Fruit fly (Drosophila melanogaster) whole organism, embryonic: ENCODE data around the gene RpS7.
A peak's percentile ranks its signal among the peaks of the same experiment; 100 is the strongest.

Source experiments
- CG10267 ChIP-seq: fragments of 200-800 bp; sonication (Bioruptor generic); optimal IDR thresholded peaks from 2 replicates; lab custom pipeline; 2018; ENCODE audit warnings: missing biosample characterization, mild to moderate bottlenecking, missing genetic modification characterization, moderate library complexity
- CG10366 ChIP-seq: fragments of 200-800 bp; sonication (Bioruptor generic); IDR thresholded peaks from 2 replicates; pipeline ENCODE4 v1.3.6; 2022; ENCODE audit warnings: missing biosample characterization, missing genetic modification characterization
- CG10565 ChIP-seq: fragments of 200-800 bp; sonication (Bioruptor generic); optimal IDR thresholded peaks from 3 replicates; lab custom pipeline; 2016; ENCODE audit warnings: missing biosample characterization, mild to moderate bottlenecking, missing genetic modification characterization
- CG11247 ChIP-seq: fragments of 200-800 bp; sonication (Bioruptor generic); IDR thresholded peaks from 2 replicates; pipeline ENCODE4 v1.3.6; 2022; ENCODE audit warnings: missing biosample characterization, missing genetic modification characterization
- CG12104 ChIP-seq: fragments of 200-800 bp; sonication (Bioruptor generic); optimal IDR thresholded peaks from 3 replicates; lab custom pipeline; 2016; ENCODE audit warnings: missing biosample characterization, missing genetic modification characterization
- CG12299 ChIP-seq: fragments of 200-800 bp; sonication (Bioruptor generic); optimal IDR thresholded peaks from 2 replicates; lab custom pipeline; 2018; ENCODE audit warnings: missing biosample characterization, mild to moderate bottlenecking, missing genetic modification characterization
- CG12659 ChIP-seq: fragments of 200-800 bp; sonication (Bioruptor generic); optimal IDR thresholded peaks from 3 replicates; lab custom pipeline; 2017; ENCODE audit warnings: mild to moderate bottlenecking, missing biosample characterization, missing genetic modification reagents, missing genetic modification characterization
- CG14860 ChIP-seq: fragments of 200-800 bp; sonication (Bioruptor generic); IDR thresholded peaks from 3 replicates; pipeline ENCODE4 v1.3.6; 2022; ENCODE audit warnings: missing biosample characterization, missing genetic modification characterization; ENCODE audit not compliant: partially characterized antibody
- CG15073 ChIP-seq: fragments of 200-800 bp; sonication (Bioruptor generic); optimal IDR thresholded peaks from 2 replicates; lab custom pipeline; 2016; ENCODE audit warnings: missing biosample characterization, missing genetic modification characterization
- CG15514 ChIP-seq: fragments of 200-800 bp; sonication (Bioruptor generic); optimal IDR thresholded peaks from 3 replicates; lab custom pipeline; 2017; ENCODE audit warnings: missing biosample characterization, missing genetic modification characterization, mild to moderate bottlenecking, moderate library complexity, missing genetic modification reagents
- CG1602 ChIP-seq: fragments of 200-800 bp; sonication (Bioruptor generic); optimal IDR thresholded peaks from 3 replicates; lab custom pipeline; 2016; ENCODE audit warnings: missing biosample characterization, missing genetic modification characterization
- CG17359 ChIP-seq: fragments of 200-800 bp; sonication (Bioruptor generic); optimal IDR thresholded peaks from 3 replicates; lab custom pipeline; 2018; ENCODE audit warnings: missing biosample characterization, mild to moderate bottlenecking, missing genetic modification characterization, moderate library complexity
- CG18476 ChIP-seq: fragments of 200-800 bp; sonication (Bioruptor generic); optimal IDR thresholded peaks from 2 replicates; lab custom pipeline; 2016; ENCODE audit warnings: missing biosample characterization, mild to moderate bottlenecking, missing genetic modification characterization
- CG2120 ChIP-seq: fragments of 200-800 bp; sonication (Bioruptor generic); optimal IDR thresholded peaks from 3 replicates; lab custom pipeline; 2016; ENCODE audit warnings: missing biosample characterization, missing genetic modification characterization
- CG3163 ChIP-seq: fragments of 200-800 bp; sonication (Bioruptor generic); optimal IDR thresholded peaks from 3 replicates; lab custom pipeline; 2016; ENCODE audit warnings: missing biosample characterization, missing genetic modification characterization
- CG8478 ChIP-seq: fragments of >200 bp; optimal IDR thresholded peaks from 2 replicates; lab custom pipeline; 2018
- Dad ChIP-seq: fragments of 200-800 bp; sonication (Bioruptor generic); optimal IDR thresholded peaks from 3 replicates; lab custom pipeline; 2016; ENCODE audit warnings: missing biosample characterization, missing genetic modification characterization
- Dek ChIP-seq: fragments of 200-800 bp; sonication (Bioruptor generic); optimal IDR thresholded peaks from 3 replicates; lab custom pipeline; 2019; ENCODE audit warnings: missing biosample characterization, mild to moderate bottlenecking, missing genetic modification characterization, moderate library complexity
- Dip3 ChIP-seq: fragments of 200-800 bp; sonication (Bioruptor generic); optimal IDR thresholded peaks from 3 replicates; lab custom pipeline; 2016; ENCODE audit warnings: missing biosample characterization, missing genetic modification characterization
- Dref ChIP-seq: fragments of 200-800 bp; sonication (Bioruptor generic); IDR thresholded peaks from 2 replicates; pipeline ENCODE4 v1.3.6; 2022; ENCODE audit warnings: missing biosample characterization, missing genetic modification characterization
- Elba2 ChIP-seq: fragments of 200-800 bp; sonication (Bioruptor generic); optimal IDR thresholded peaks from 3 replicates; lab custom pipeline; 2016; ENCODE audit warnings: missing biosample characterization, missing genetic modification characterization
- HHEX ChIP-seq: fragments of 200-800 bp; sonication (Bioruptor generic); optimal IDR thresholded peaks from 3 replicates; lab custom pipeline; 2017; ENCODE audit warnings: missing biosample characterization, mild to moderate bottlenecking, missing genetic modification characterization, missing genetic modification reagents
- HLH4C ChIP-seq: fragments of 200-800 bp; sonication (Bioruptor generic); IDR thresholded peaks from 3 replicates; pipeline ENCODE4 v1.3.6; 2022; ENCODE audit warnings: missing biosample characterization, missing genetic modification characterization; ENCODE audit not compliant: partially characterized antibody
- HLH54F ChIP-seq: fragments of 200-800 bp; sonication (Bioruptor generic); optimal IDR thresholded peaks from 3 replicates; lab custom pipeline; 2016; ENCODE audit warnings: missing biosample characterization, missing genetic modification characterization
- Hand ChIP-seq: fragments of 200-800 bp; sonication (Bioruptor generic); optimal IDR thresholded peaks from 2 replicates; lab custom pipeline; 2017; ENCODE audit warnings: mild to moderate bottlenecking, missing biosample characterization, missing genetic modification reagents, missing genetic modification characterization
- NK7.1 ChIP-seq: fragments of 200-800 bp; sonication (Bioruptor generic); optimal IDR thresholded peaks from 3 replicates; lab custom pipeline; 2016; ENCODE audit warnings: missing biosample characterization, missing genetic modification characterization
- Oaz ChIP-seq: fragments of 200-800 bp; sonication (Bioruptor generic); IDR thresholded peaks from 2 replicates; pipeline ENCODE4 v1.3.6; 2022; ENCODE audit warnings: missing biosample characterization, missing genetic modification characterization
- Rfx ChIP-seq: fragments of 200-800 bp; sonication (Bioruptor generic); IDR thresholded peaks from 2 replicates; pipeline ENCODE4 v1.3.6; 2022; ENCODE audit warnings: missing biosample characterization, missing genetic modification characterization
- Six4 ChIP-seq: fragments of 200-800 bp; sonication (Bioruptor generic); optimal IDR thresholded peaks from 2 replicates; lab custom pipeline; 2016; ENCODE audit warnings: missing biosample characterization, missing genetic modification characterization
- Sox100B ChIP-seq: fragments of 200-800 bp; sonication (Bioruptor generic); optimal IDR thresholded peaks from 3 replicates; lab custom pipeline; 2018; ENCODE audit warnings: missing biosample characterization, mild to moderate bottlenecking, missing genetic modification characterization
- Stat92E ChIP-seq, 3 experiments: fragments of >200 bp in 2 of 3; fragments of 200-800 bp in 1 of 3; sonication (Bioruptor generic) in 1 of 3; optimal IDR thresholded peaks; 2 replicates each; lab custom pipeline; 2017 to 2019; ENCODE audit warnings: missing biosample characterization in 3 of 3, missing genetic modification characterization in 3 of 3, mild to moderate bottlenecking in 1 of 3, moderate library complexity in 1 of 3
- al ChIP-seq: fragments of 200-800 bp; sonication (Bioruptor generic); IDR thresholded peaks from 2 replicates; pipeline ENCODE4 v1.3.6; 2022; ENCODE audit warnings: missing biosample characterization, missing genetic modification characterization
- ap ChIP-seq: fragments of 200-800 bp; sonication (Bioruptor generic); IDR thresholded peaks from 2 replicates; pipeline ENCODE4 v1.3.6; 2022; ENCODE audit warnings: missing biosample characterization, missing genetic modification characterization
- ase ChIP-seq: fragments of 200-800 bp; sonication (Bioruptor generic); IDR thresholded peaks from 3 replicates; pipeline ENCODE4 v1.3.6; 2022; ENCODE audit warnings: missing biosample characterization, missing genetic modification characterization
- dimm ChIP-seq: fragments of 200-800 bp; sonication (Bioruptor generic); IDR thresholded peaks from 2 replicates; pipeline ENCODE4 v1.3.6; 2022; ENCODE audit warnings: missing biosample characterization, missing genetic modification characterization
- dm ChIP-seq: fragments of 200-800 bp; sonication (Bioruptor generic); optimal IDR thresholded peaks from 3 replicates; lab custom pipeline; 2016; ENCODE audit warnings: missing biosample characterization, missing genetic modification characterization
- emc ChIP-seq: fragments of 200-800 bp; sonication (Bioruptor generic); optimal IDR thresholded peaks from 2 replicates; lab custom pipeline; 2016; ENCODE audit warnings: missing biosample characterization, missing genetic modification characterization
- esg ChIP-seq: fragments of 200-800 bp; sonication (Bioruptor generic); conservative IDR thresholded peaks from 2 replicates; pipeline ENCODE4 v1.3.6; 2022; ENCODE audit warnings: missing biosample characterization, missing genetic modification characterization
- gsb ChIP-seq: fragments of 200-800 bp; sonication (Bioruptor generic); IDR thresholded peaks from 2 replicates; pipeline ENCODE4 v1.3.6; 2022; ENCODE audit warnings: missing biosample characterization, missing genetic modification characterization
- hkb ChIP-seq, 2 experiments: fragments of 200-800 bp in 1 of 2; fragments of >200 bp in 1 of 2; sonication (Bioruptor generic) in 1 of 2; IDR thresholded peaks in 1 of 2; optimal IDR thresholded peaks in 1 of 2; 2 replicates each; pipeline versions ENCODE4 v1.3.6 to Lab custom; 2017 to 2022; ENCODE audit warnings: missing biosample characterization in 1 of 2, missing genetic modification characterization in 1 of 2
- jing ChIP-seq: fragments of 200-800 bp; sonication (Bioruptor generic); optimal IDR thresholded peaks from 2 replicates; lab custom pipeline; 2018; ENCODE audit warnings: missing biosample characterization, mild to moderate bottlenecking, missing genetic modification characterization
- maf-S ChIP-seq: fragments of 200-800 bp; sonication (Bioruptor generic); optimal IDR thresholded peaks from 2 replicates; lab custom pipeline; 2016; ENCODE audit warnings: missing biosample characterization, missing genetic modification characterization
- pfk ChIP-seq: fragments of 200-800 bp; sonication (Bioruptor generic); optimal IDR thresholded peaks from 2 replicates; lab custom pipeline; 2018; ENCODE audit warnings: missing biosample characterization, mild to moderate bottlenecking, missing genetic modification characterization, moderate library complexity
- phol ChIP-seq: fragments of 200-800 bp; sonication (Bioruptor generic); optimal IDR thresholded peaks from 3 replicates; lab custom pipeline; 2018; ENCODE audit warnings: missing biosample characterization, mild to moderate bottlenecking, missing genetic modification characterization, moderate library complexity
- pnt ChIP-seq: fragments of 200-800 bp; sonication (Bioruptor generic); optimal IDR thresholded peaks from 3 replicates; lab custom pipeline; 2016; ENCODE audit warnings: missing biosample characterization, missing genetic modification characterization
- pros ChIP-seq: fragments of 200-800 bp; sonication (Bioruptor generic); optimal IDR thresholded peaks from 3 replicates; lab custom pipeline; 2019; ENCODE audit warnings: missing biosample characterization, mild to moderate bottlenecking, missing genetic modification characterization, moderate library complexity
- row ChIP-seq: fragments of 200-800 bp; sonication (Bioruptor generic); IDR thresholded peaks from 3 replicates; pipeline ENCODE4 v1.3.6; 2022; ENCODE audit warnings: missing biosample characterization, missing genetic modification characterization
- shn ChIP-seq: fragments of 200-800 bp; sonication (Bioruptor generic); optimal IDR thresholded peaks from 3 replicates; lab custom pipeline; 2016; ENCODE audit warnings: missing biosample characterization, missing genetic modification characterization
- slp2 ChIP-seq: fragments of 200-800 bp; sonication (Bioruptor generic); optimal IDR thresholded peaks from 2 replicates; lab custom pipeline; 2016; ENCODE audit warnings: missing biosample characterization, missing genetic modification characterization
- vvl ChIP-seq: fragments of 200-800 bp; sonication (Bioruptor generic); IDR thresholded peaks from 2 replicates; pipeline ENCODE4 v1.3.6; 2022; ENCODE audit warnings: missing biosample characterization, missing genetic modification characterization
- zen2 ChIP-seq: fragments of 200-800 bp; sonication (Bioruptor generic); IDR thresholded peaks from 3 replicates; pipeline ENCODE4 v1.3.6; 2022; ENCODE audit warnings: missing biosample characterization, missing genetic modification characterization; ENCODE audit not compliant: partially characterized antibody

The RpS7 gene

dm6 chr3R:30189836-30190235 is 19.0 kb downstream of the RpS7 start (continued):
- no peak for TF ChIP-seq pfk
- TF ChIP-seq Dip3 (GFP tag; lab: Kevin White, UChicago): peak; percentile 55
- TF ChIP-seq vvl (GFP tag; lab: Robert Waterston, UW): peak; percentile 89
- TF ChIP-seq CG2120 (GFP tag; lab: Kevin White, UChicago): peak; percentile 62
- TF ChIP-seq CG17359 (tag; lab: Kevin White, UChicago): peak; percentile 85
- no peak for TF ChIP-seq pros (GFP tag; lab: Kevin White, UChicago)
- TF ChIP-seq CG10267 (tag; lab: Kevin White, UChicago): peak; percentile 52
- peak; percentile 50 for TF ChIP-seq CG12104
- peak; percentile 67 for TF ChIP-seq CG11247
- peak; percentile 60 for TF ChIP-seq Dek (tag; lab: Kevin White, UChicago)
- TF ChIP-seq jing: peak; percentile 53
- peak; percentile 71 for TF ChIP-seq Sox100B
- no peak for TF ChIP-seq Dref (GFP tag; lab: Robert Waterston, UW)
- TF ChIP-seq HLH4C (GFP tag; lab: Robert Waterston, UW): no peak
- TF ChIP-seq ase: peak; percentile 86
- peak; percentile 84 for TF ChIP-seq Rfx (GFP tag; lab: Robert Waterston, UW)
- TF ChIP-seq Dad (GFP tag; lab: Kevin White, UChicago): peak; percentile 68
- peak; percentile 43; the same call in 1 of the 2 replicates for TF ChIP-seq Oaz (GFP tag; lab: Robert Waterston, UW)
- TF ChIP-seq ap (GFP tag; lab: Robert Waterston, UW): peak; percentile 76
- TF ChIP-seq CG10565 (GFP tag; lab: Kevin White, UChicago): no peak
- TF ChIP-seq gsb (GFP tag; lab: Robert Waterston, UW): 0 out of 2 replicates have a peak, but pooled peaks have one; percentile 48
- peak; percentile 50 for TF ChIP-seq HLH54F (GFP tag; lab: Kevin White, UChicago)
- TF ChIP-seq Stat92E (GFP tag; optimal IDR thresholded peaks at IDR 0.05; lab: Kevin White, UChicago): no peak
- peak; percentile 45 for TF ChIP-seq CG15514
- peak; percentile 78 for TF ChIP-seq phol
- no peak for TF ChIP-seq CG3163 (GFP tag; lab: Kevin White, UChicago)
- no peak for TF ChIP-seq CG8478
- TF ChIP-seq dm: no peak
- peak; percentile 51 for TF ChIP-seq CG1602
- peak; percentile 70 for TF ChIP-seq HHEX (GFP tag; lab: Kevin White, UChicago)
- peak; percentile 35; the same call in 1 of the 2 replicates for TF ChIP-seq al (GFP tag; lab: Robert Waterston, UW)
- peak; percentile 40 for TF ChIP-seq CG12299 (tag; lab: Kevin White, UChicago)
- TF ChIP-seq CG18476 (GFP tag; lab: Kevin White, UChicago): peak; percentile 36
- TF ChIP-seq CG10366 (GFP tag; lab: Robert Waterston, UW): peak; percentile 78
- peak; percentile 39 for TF ChIP-seq maf-S (GFP tag; lab: Kevin White, UChicago)
- TF ChIP-seq zen2 (GFP tag; lab: Robert Waterston, UW): no peak
- TF ChIP-seq CG15073 (GFP tag; lab: Kevin White, UChicago): no peak
- no peak for TF ChIP-seq NK7.1 (GFP tag; lab: Kevin White, UChicago)
- TF ChIP-seq hkb (optimal IDR thresholded peaks at IDR 0.05; lab: Kevin White, UChicago): no peak
- TF ChIP-seq hkb (GFP tag; IDR thresholded peaks at IDR 0.05; lab: Robert Waterston, UW): peak; percentile 88
- TF ChIP-seq CG14860 (GFP tag; lab: Robert Waterston, UW): no peak
- peak; percentile 64 for TF ChIP-seq CG12659
- TF ChIP-seq shn (GFP tag; lab: Kevin White, UChicago): peak; percentile 5
- TF ChIP-seq emc: peak; percentile 26
- TF ChIP-seq esg (GFP tag; lab: Robert Waterston, UW): peak; percentile 80
- TF ChIP-seq row: peak; percentile 77
- peak; percentile 66 for TF ChIP-seq pnt (GFP tag; lab: Kevin White, UChicago)
- peak; percentile 41 for TF ChIP-seq Six4
- TF ChIP-seq Hand (GFP tag; lab: Kevin White, UChicago): no peak
- TF ChIP-seq slp2: peak; percentile 38
- TF ChIP-seq dimm: peak; percentile 47; the same call in 1 of the 2 replicates
- no peak for TF ChIP-seq Elba2 (GFP tag; lab: Kevin White, UChicago)
